Fruit fly (Drosophila melanogaster) whole organism, embryonic: ENCODE data around the gene Tlk.

Source experiments
- BEAF-32 ChIP-seq: fragments of 200-800 bp; sonication (Bioruptor generic); optimal IDR thresholded peaks from 3 replicates; lab custom pipeline; 2017; ENCODE audit warnings: missing biosample characterization, missing genetic modification characterization, mild to moderate bottlenecking, moderate library complexity, missing genetic modification reagents
- CG11695 ChIP-seq: fragments of 200-800 bp; sonication (Bioruptor generic); IDR thresholded peaks from 3 replicates; pipeline ENCODE4 v1.3.6; 2022; ENCODE audit warnings: missing biosample characterization, missing genetic modification characterization
- CG15269 ChIP-seq: fragments of 200-800 bp; sonication (Bioruptor generic); optimal IDR thresholded peaks from 2 replicates; lab custom pipeline; 2018; ENCODE audit warnings: missing biosample characterization, mild to moderate bottlenecking, missing genetic modification characterization, moderate library complexity
- CG15514 ChIP-seq: fragments of 200-800 bp; sonication (Bioruptor generic); optimal IDR thresholded peaks from 3 replicates; lab custom pipeline; 2017; ENCODE audit warnings: missing biosample characterization, missing genetic modification characterization, mild to moderate bottlenecking, moderate library complexity, missing genetic modification reagents
- CG15601 ChIP-seq: fragments of 200-800 bp; sonication (Bioruptor generic); optimal IDR thresholded peaks from 3 replicates; lab custom pipeline; 2019; ENCODE audit warnings: missing biosample characterization, mild to moderate bottlenecking, missing genetic modification characterization, moderate library complexity
- CG17829 ChIP-seq: fragments of 200-800 bp; optimal IDR thresholded peaks from 2 replicates; lab custom pipeline; 2019; ENCODE audit warnings: missing biosample characterization, mild to moderate bottlenecking, missing genetic modification characterization, moderate library complexity
- CG1792 ChIP-seq: fragments of 200-800 bp; sonication (Bioruptor generic); optimal IDR thresholded peaks from 2 replicates; lab custom pipeline; 2016; ENCODE audit warnings: missing biosample characterization, missing genetic modification characterization
- CG18599 ChIP-seq: fragments of 200-800 bp; sonication (Bioruptor generic); optimal IDR thresholded peaks from 3 replicates; lab custom pipeline; 2017; ENCODE audit warnings: missing biosample characterization, missing genetic modification characterization, mild to moderate bottlenecking, moderate library complexity, missing genetic modification reagents
- CG2889 ChIP-seq: fragments of 200-800 bp; sonication (Bioruptor generic); IDR thresholded peaks from 3 replicates; pipeline ENCODE4 v1.3.6; 2022; ENCODE audit warnings: missing biosample characterization, missing genetic modification characterization
- CG3065 ChIP-seq: fragments of 200-800 bp; sonication (Bioruptor generic); optimal IDR thresholded peaks from 2 replicates; lab custom pipeline; 2016; ENCODE audit warnings: missing biosample characterization, missing genetic modification characterization
- CG31441 ChIP-seq: fragments of 200-800 bp; sonication (Bioruptor generic); IDR thresholded peaks from 2 replicates; pipeline ENCODE4 v1.3.6; 2022; ENCODE audit warnings: missing biosample characterization, missing genetic modification characterization
- CG4328 ChIP-seq: fragments of 200-800 bp; sonication (Bioruptor generic); optimal IDR thresholded peaks from 3 replicates; lab custom pipeline; 2017; ENCODE audit warnings: missing biosample characterization, missing genetic modification reagents, missing genetic modification characterization
- CG4424 ChIP-seq: fragments of 200-800 bp; sonication (Bioruptor generic); optimal IDR thresholded peaks from 3 replicates; lab custom pipeline; 2016; ENCODE audit warnings: missing biosample characterization, missing genetic modification characterization
- CG6175 ChIP-seq: fragments of 200-800 bp; sonication (Bioruptor generic); IDR thresholded peaks from 3 replicates; pipeline ENCODE4 v1.3.6; 2022; ENCODE audit warnings: missing biosample characterization, missing genetic modification characterization
- CG6765 ChIP-seq: fragments of 200-800 bp; sonication (Bioruptor generic); optimal IDR thresholded peaks from 3 replicates; lab custom pipeline; 2017; ENCODE audit warnings: missing biosample characterization, mild to moderate bottlenecking, missing genetic modification characterization
- CG7357 ChIP-seq: fragments of 200-800 bp; sonication (Bioruptor generic); IDR thresholded peaks from 3 replicates; pipeline ENCODE4 v1.3.6; 2022; ENCODE audit warnings: missing biosample characterization, missing genetic modification characterization
- CG8388 ChIP-seq: fragments of 200-800 bp; sonication (Bioruptor generic); optimal IDR thresholded peaks from 2 replicates; lab custom pipeline; 2019; ENCODE audit warnings: missing biosample characterization, mild to moderate bottlenecking, missing genetic modification characterization, moderate library complexity
- CTCF ChIP-seq: fragments of 200-800 bp; sonication (Bioruptor generic); optimal IDR thresholded peaks from 2 replicates; lab custom pipeline; 2017; ENCODE audit warnings: missing biosample characterization, mild to moderate bottlenecking, missing genetic modification characterization, moderate library complexity
- Chrac-16 ChIP-seq: fragments of 200-800 bp; sonication (Bioruptor generic); optimal IDR thresholded peaks from 3 replicates; lab custom pipeline; 2016; ENCODE audit warnings: missing biosample characterization, missing genetic modification characterization
- D19A ChIP-seq: fragments of 200-800 bp; optimal IDR thresholded peaks from 3 replicates; lab custom pipeline; 2019; ENCODE audit warnings: missing biosample characterization, mild to moderate bottlenecking, missing genetic modification characterization, moderate library complexity
- Dip3 ChIP-seq: fragments of 200-800 bp; sonication (Bioruptor generic); optimal IDR thresholded peaks from 3 replicates; lab custom pipeline; 2016; ENCODE audit warnings: missing biosample characterization, missing genetic modification characterization
- Doc2 ChIP-seq: fragments of 200-800 bp; sonication (Bioruptor generic); IDR thresholded peaks from 2 replicates; pipeline ENCODE4 v1.3.6; 2022; ENCODE audit warnings: missing biosample characterization, missing genetic modification characterization
- Doc3 ChIP-seq: fragments of 200-800 bp; sonication (Bioruptor generic); IDR thresholded peaks from 3 replicates; pipeline ENCODE4 v1.3.6; 2022; ENCODE audit warnings: missing biosample characterization, missing genetic modification characterization; ENCODE audit not compliant: partially characterized antibody
- Dref ChIP-seq: fragments of 200-800 bp; sonication (Bioruptor generic); IDR thresholded peaks from 2 replicates; pipeline ENCODE4 v1.3.6; 2022; ENCODE audit warnings: missing biosample characterization, missing genetic modification characterization
- Drgx ChIP-seq: fragments of 200-800 bp; sonication (Bioruptor generic); IDR thresholded peaks from 2 replicates; pipeline ENCODE4 v1.3.6; 2022; ENCODE audit warnings: missing biosample characterization, missing genetic modification characterization
- HLH4C ChIP-seq: fragments of 200-800 bp; sonication (Bioruptor generic); IDR thresholded peaks from 3 replicates; pipeline ENCODE4 v1.3.6; 2022; ENCODE audit warnings: missing biosample characterization, missing genetic modification characterization; ENCODE audit not compliant: partially characterized antibody
- Poxn ChIP-seq: fragments of 200-800 bp; sonication (Bioruptor generic); IDR thresholded peaks from 2 replicates; pipeline ENCODE4 v1.3.6; 2022; ENCODE audit warnings: missing biosample characterization, missing genetic modification characterization
- Six4 ChIP-seq: fragments of 200-800 bp; sonication (Bioruptor generic); optimal IDR thresholded peaks from 2 replicates; lab custom pipeline; 2016; ENCODE audit warnings: missing biosample characterization, missing genetic modification characterization
- Sry-β ChIP-seq: fragments of 200-800 bp; sonication (Bioruptor generic); optimal IDR thresholded peaks from 2 replicates; lab custom pipeline; 2018; ENCODE audit warnings: missing biosample characterization, mild to moderate bottlenecking, missing genetic modification characterization, moderate library complexity
- Vsx1 ChIP-seq: fragments of 200-800 bp; sonication (Bioruptor generic); optimal IDR thresholded peaks from 2 replicates; lab custom pipeline; 2017; ENCODE audit warnings: missing biosample characterization, mild to moderate bottlenecking, missing genetic modification characterization, missing genetic modification reagents
- YL-1 ChIP-seq: fragments of 200-800 bp; sonication (Bioruptor generic); optimal IDR thresholded peaks from 3 replicates; lab custom pipeline; 2017; ENCODE audit warnings: missing biosample characterization, mild to moderate bottlenecking, missing genetic modification characterization
- al ChIP-seq: fragments of 200-800 bp; sonication (Bioruptor generic); IDR thresholded peaks from 2 replicates; pipeline ENCODE4 v1.3.6; 2022; ENCODE audit warnings: missing biosample characterization, missing genetic modification characterization
- ap ChIP-seq: fragments of 200-800 bp; sonication (Bioruptor generic); IDR thresholded peaks from 2 replicates; pipeline ENCODE4 v1.3.6; 2022; ENCODE audit warnings: missing biosample characterization, missing genetic modification characterization
- ato ChIP-seq: fragments of 200-800 bp; sonication (Bioruptor generic); IDR thresholded peaks from 2 replicates; pipeline ENCODE4 v1.3.6; 2022; ENCODE audit warnings: missing biosample characterization, missing genetic modification characterization; ENCODE audit not compliant: partially characterized antibody
- bab2 ChIP-seq: fragments of 200-800 bp; sonication (Bioruptor generic); optimal IDR thresholded peaks from 2 replicates; lab custom pipeline; 2016; ENCODE audit warnings: missing biosample characterization, missing genetic modification characterization
- bigmax ChIP-seq: fragments of 200-800 bp; sonication (Bioruptor generic); optimal IDR thresholded peaks from 2 replicates; lab custom pipeline; 2018; ENCODE audit warnings: missing biosample characterization, mild to moderate bottlenecking, missing genetic modification characterization
- chinmo ChIP-seq: fragments of 200-800 bp; sonication (Bioruptor generic); IDR thresholded peaks from 4 replicates; pipeline ENCODE4 v1.3.6; 2022; ENCODE audit warnings: missing biosample characterization, missing genetic modification characterization; ENCODE audit not compliant: partially characterized antibody
- ewg ChIP-seq: fragments of 200-800 bp; sonication (Bioruptor generic); optimal IDR thresholded peaks from 3 replicates; lab custom pipeline; 2017; ENCODE audit warnings: mild to moderate bottlenecking, missing biosample characterization, missing genetic modification reagents, missing genetic modification characterization
- lola ChIP-seq, 3 experiments: fragments of >200 bp in 2 of 3; fragments of 200-800 bp in 1 of 3; sonication (Bioruptor generic) in 1 of 3; optimal IDR thresholded peaks; 2 replicates each; lab custom pipeline; 2017 to 2019; ENCODE audit warnings: missing biosample characterization in 3 of 3, missing genetic modification characterization in 3 of 3, mild to moderate bottlenecking in 1 of 3, moderate library complexity in 1 of 3
- mirr ChIP-seq: fragments of 200-800 bp; sonication (Bioruptor generic); optimal IDR thresholded peaks from 3 replicates; lab custom pipeline; 2018; ENCODE audit warnings: missing biosample characterization, mild to moderate bottlenecking, missing genetic modification characterization
- nau ChIP-seq: fragments of 200-800 bp; sonication (Bioruptor generic); optimal IDR thresholded peaks from 3 replicates; lab custom pipeline; 2017; ENCODE audit warnings: missing biosample characterization, mild to moderate bottlenecking, missing genetic modification characterization, missing genetic modification reagents
- peb ChIP-seq: fragments of 200-800 bp; sonication (Bioruptor generic); IDR thresholded peaks from 2 replicates; pipeline ENCODE4 v1.3.6; 2022; ENCODE audit warnings: missing biosample characterization, missing genetic modification characterization
- pnt ChIP-seq: fragments of 200-800 bp; sonication (Bioruptor generic); optimal IDR thresholded peaks from 3 replicates; lab custom pipeline; 2016; ENCODE audit warnings: missing biosample characterization, missing genetic modification characterization
- scrt ChIP-seq: fragments of 200-800 bp; sonication (Bioruptor generic); optimal IDR thresholded peaks from 2 replicates; lab custom pipeline; 2018; ENCODE audit warnings: missing biosample characterization, mild to moderate bottlenecking, missing genetic modification characterization, moderate library complexity
- sens ChIP-seq: fragments of 200-800 bp; sonication (Bioruptor generic); peaks from one replicate; lab custom pipeline; 2016; ENCODE audit warnings: missing biosample characterization, missing genetic modification characterization
- ssp ChIP-seq: fragments of 200-800 bp; sonication (Bioruptor generic); IDR thresholded peaks from 2 replicates; pipeline ENCODE4 v1.3.6; 2022; ENCODE audit warnings: missing biosample characterization, missing genetic modification characterization
- usp ChIP-seq: fragments of >200 bp; optimal IDR thresholded peaks from 2 replicates; lab custom pipeline; 2017; ENCODE audit warnings: missing biosample characterization, missing genetic modification characterization
- vnd ChIP-seq: fragments of 200-800 bp; sonication (Bioruptor generic); IDR thresholded peaks from 3 replicates; pipeline ENCODE4 v1.3.6; 2022; ENCODE audit warnings: missing biosample characterization, missing genetic modification characterization; ENCODE audit not compliant: partially characterized antibody

Tlk gene

dm6 chrX:3743005-3743890 lies 23.4 kb downstream of the Tlk start (continued):
- peak; percentile 73 for TF ChIP-seq ap (GFP tag; lab: Robert Waterston, UW)
- peak; percentile 72 for TF ChIP-seq scrt
- TF ChIP-seq ato = 0 out of 2 replicates have a peak, but pooled peaks have one; percentile 29
- peak; percentile 11; the same call in 1 of the 2 replicates for TF ChIP-seq Doc2 (GFP tag; lab: Robert Waterston, UW)
- TF ChIP-seq HLH4C = peak; percentile 31; the same call in 1 of the 3 replicates
- peak; percentile 59 for TF ChIP-seq CG15514 (GFP tag; lab: Kevin White, UChicago)
- peak; percentile 77 for TF ChIP-seq ewg (GFP tag; lab: Kevin White, UChicago)
- TF ChIP-seq Dref (GFP tag; lab: Robert Waterston, UW) = no peak
- TF ChIP-seq pnt (GFP tag; lab: Kevin White, UChicago) = peak; percentile 86
- no peak for TF ChIP-seq BEAF-32
- peak; percentile 96 for TF ChIP-seq sens (GFP tag; lab: Kevin White, UChicago)
- TF ChIP-seq CTCF (GFP tag; lab: Kevin White, UChicago) = no peak
- TF ChIP-seq Doc3 = no peak
- no peak for TF ChIP-seq YL-1 (GFP tag; lab: Kevin White, UChicago)
- peak; percentile 87 for TF ChIP-seq CG18599 (GFP tag; lab: Kevin White, UChicago)
- no peak for TF ChIP-seq CG3065 (GFP tag; lab: Kevin White, UChicago)
- TF ChIP-seq CG6175 (GFP tag; lab: Robert Waterston, UW) = no peak; the same call in 2 of the 3 replicates
- TF ChIP-seq al = peak; percentile 83
- TF ChIP-seq Drgx (GFP tag; lab: Robert Waterston, UW) = peak; percentile 87
- peak; percentile 77 for TF ChIP-seq CG7357
- TF ChIP-seq bigmax (GFP tag; lab: Kevin White, UChicago) = no peak
- TF ChIP-seq ssp (GFP tag; lab: Robert Waterston, UW) = peak; percentile 51; the same call in 1 of the 2 replicates
- TF ChIP-seq Sry-β (GFP tag; lab: Kevin White, UChicago) = no peak
- TF ChIP-seq Chrac-16 (GFP tag; lab: Kevin White, UChicago) = peak; percentile 76
- TF ChIP-seq CG4328 (GFP tag; lab: Kevin White, UChicago) = peak; percentile 2
- peak; percentile 41 for TF ChIP-seq CG15601
- TF ChIP-seq CG8388 (GFP tag; lab: Kevin White, UChicago) = peak; percentile 68
- TF ChIP-seq CG2889 (GFP tag; lab: Robert Waterston, UW) = peak; percentile 66
- TF ChIP-seq CG1792 = peak; percentile 83
- TF ChIP-seq bab2 = peak; percentile 86
- 0 out of 3 replicates have a peak, but pooled peaks have one; percentile 51 for TF ChIP-seq vnd (GFP tag; lab: Robert Waterston, UW)
- peak; percentile 98 for TF ChIP-seq D19A (tag; lab: Kevin White, UChicago)
- TF ChIP-seq nau = peak; percentile 64
- peak; percentile 12; the same call in 1 of the 2 replicates for TF ChIP-seq CG31441
- peak; percentile 89 for TF ChIP-seq CG15269 (tag; lab: Kevin White, UChicago)
- peak; percentile 69 for TF ChIP-seq CG4424
- TF ChIP-seq CG6765 (GFP tag; lab: Kevin White, UChicago) = peak; percentile 38
- no peak for TF ChIP-seq Vsx1 (GFP tag; lab: Kevin White, UChicago)
- TF ChIP-seq peb (GFP tag; lab: Robert Waterston, UW) = peak; percentile 55; the same call in 1 of the 2 replicates
- TF ChIP-seq usp (GFP tag; lab: Kevin White, UChicago) = no peak
- peak; percentile 85 for TF ChIP-seq CG11695 (GFP tag; lab: Robert Waterston, UW)
- TF ChIP-seq CG17829 (tag; lab: Kevin White, UChicago) = peak; percentile 71
- peak; percentile 87 for TF ChIP-seq Dip3 (GFP tag; lab: Kevin White, UChicago)
- peak; percentile 97 for TF ChIP-seq mirr (GFP tag; lab: Kevin White, UChicago)
- peak; percentile 67 for TF ChIP-seq Poxn (GFP tag; lab: Robert Waterston, UW)
- peak; percentile 99 for TF ChIP-seq chinmo (GFP tag; lab: Robert Waterston, UW)
- peak in 1 of 3 experiments; percentile 49 for TF ChIP-seq lola (GFP tag; optimal IDR thresholded peaks at IDR 0.05; lab: Kevin White, UChicago)
- peak; percentile 29 for TF ChIP-seq Six4 (GFP tag; lab: Kevin White, UChicago)
